Worm (Caenorhabditis elegans) whole organism, mixed stage, embryonic: Measurements from ENCODE around the gene C04H5.1.

ENCODE experiments used
- M03D4.4 ChIP-seq: sonication (generic microtip); optimal IDR thresholded peaks from 2 replicates; lab custom pipeline; 2017; ENCODE audit warnings: mild to moderate bottlenecking, missing genetic modification characterization, missing compliant biosample characterization
- blmp-1 ChIP-seq: fragments of 150-350 bp; optimal IDR thresholded peaks from 2 replicates; lab custom pipeline; 2014; ENCODE audit warnings: missing biosample characterization, missing genetic modification characterization
- elt-1 ChIP-seq: sonication (generic microtip); optimal IDR thresholded peaks from 2 replicates; lab custom pipeline; 2017; ENCODE audit warnings: missing genetic modification characterization, mild to moderate bottlenecking, missing compliant biosample characterization, antibody characterized with exemption, moderate library complexity, borderline replicate concordance; ENCODE audit not compliant: insufficient read depth
- elt-3 ChIP-seq: fragments of 150-350 bp; optimal IDR thresholded peaks from 2 replicates; lab custom pipeline; 2014; ENCODE audit warnings: missing biosample characterization, missing genetic modification characterization
- lsy-2 ChIP-seq: fragments of 150-350 bp; optimal IDR thresholded peaks from 2 replicates; lab custom pipeline; 2014; ENCODE audit warnings: missing biosample characterization, missing genetic modification characterization
- mab-5 ChIP-seq: fragments of 150-350 bp; optimal IDR thresholded peaks from 2 replicates; lab custom pipeline; 2014; ENCODE audit warnings: missing biosample characterization, missing genetic modification characterization
- pha-4 ChIP-seq: fragments of 150-350 bp; optimal IDR thresholded peaks from 2 replicates; lab custom pipeline; 2018; ENCODE audit warnings: missing biosample characterization, missing genetic modification reagents, missing genetic modification characterization
- sem-2 ChIP-seq: fragments of 200-800 bp; sonication (Bioruptor generic); optimal IDR thresholded peaks from 2 replicates; lab custom pipeline; 2018; ENCODE audit warnings: mild to moderate bottlenecking, missing genetic modification characterization, missing compliant biosample characterization
- snpc-4 ChIP-seq: fragments of 150-350 bp; optimal IDR thresholded peaks from 2 replicates; lab custom pipeline; 2014; ENCODE audit warnings: missing biosample characterization, missing genetic modification characterization
- ztf-11 ChIP-seq: fragments of 150-350 bp; optimal IDR thresholded peaks from 2 replicates; lab custom pipeline; 2014; ENCODE audit warnings: missing biosample characterization, missing genetic modification characterization

DNA sequence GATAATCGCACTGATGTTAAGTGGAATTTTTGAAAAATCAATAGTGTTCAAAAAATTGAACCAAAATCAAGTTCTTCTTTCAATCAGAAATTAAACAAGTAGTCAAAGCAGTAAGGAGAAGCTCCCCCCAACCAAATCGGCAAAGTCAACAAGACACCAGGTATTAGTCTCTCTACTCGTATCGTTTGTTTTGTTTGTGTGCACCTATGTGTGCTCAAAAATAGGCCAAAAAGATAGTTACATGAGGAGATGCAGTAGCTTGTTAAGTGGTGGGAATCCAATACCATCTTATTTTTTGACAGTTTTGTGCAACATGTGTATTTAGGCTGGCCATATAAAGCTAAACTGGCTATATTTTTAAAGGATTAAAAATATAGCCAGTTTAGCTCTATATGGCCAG is 27.9 kb upstream of the C04H5.1 start, which contains the start of gene K10H10.12:
- TF ChIP-seq M03D4.4 (tag; lab: Kevin White, UChicago) (no peak), pha-4 (tag; lab: Kevin White, UChicago) (no peak), blmp-1 (no peak), sem-2 (GFP tag; lab: Kevin White, UChicago) (no peak), elt-1 (tag; lab: Kevin White, UChicago) (no peak), elt-3 (tag; lab: Kevin White, UChicago) (no peak), ztf-11 (tag; lab: Kevin White, UChicago) (no peak), lsy-2 (tag; lab: Kevin White, UChicago) (no peak), snpc-4 (tag; lab: Kevin White, UChicago) (no peak), mab-5 (tag; lab: Kevin White, UChicago) (no peak)
